Fruit fly (Drosophila melanogaster): ENCODE data around the gene CG6231.

Gene CG6231

dm6 chr3R:19583311-19583710, 49.2 kb downstream of the CG6231 start:
- TF ChIP-seq h (optimal IDR thresholded peaks at IDR 0.05): no peak
- TF ChIP-seq Sin3A (optimal IDR thresholded peaks at IDR 0.05): no peak
- TF ChIP-seq ttk (optimal IDR thresholded peaks at IDR 0.05): no peak
- no peak for TF ChIP-seq psq (optimal IDR thresholded peaks at IDR 0.05)
- no peak for TF ChIP-seq insv (optimal IDR thresholded peaks at IDR 0.05)
- TF ChIP-seq Myc (optimal IDR thresholded peaks at IDR 0.05): no peak

dm6 chr3R:19581829-19582228, 50.7 kb downstream of the CG6231 start:
- no peak for TF ChIP-seq h (optimal IDR thresholded peaks at IDR 0.05)
- TF ChIP-seq psq (optimal IDR thresholded peaks at IDR 0.05): no peak
- no peak for TF ChIP-seq Sin3A (optimal IDR thresholded peaks at IDR 0.05)
- no peak for TF ChIP-seq ttk (optimal IDR thresholded peaks at IDR 0.05)
- no peak for TF ChIP-seq insv (optimal IDR thresholded peaks at IDR 0.05)
- TF ChIP-seq Myc (optimal IDR thresholded peaks at IDR 0.05): no peak

- TF ChIP-seq h (optimal IDR thresholded peaks at IDR 0.05): no peak
- no peak for TF ChIP-seq ttk (optimal IDR thresholded peaks at IDR 0.05)
- no peak for TF ChIP-seq Myc (optimal IDR thresholded peaks at IDR 0.05)
- TF ChIP-seq Sin3A (optimal IDR thresholded peaks at IDR 0.05): no peak
- no peak for TF ChIP-seq insv (optimal IDR thresholded peaks at IDR 0.05)
- no peak for TF ChIP-seq psq (optimal IDR thresholded peaks at IDR 0.05)
These were observed 60.6 kb downstream of the CG6231 start for dm6 chr3R:19571938-19572337.

- TF ChIP-seq Sin3A (optimal IDR thresholded peaks at IDR 0.05) (no peak), h (optimal IDR thresholded peaks at IDR 0.05) (no peak), Myc (optimal IDR thresholded peaks at IDR 0.05) (no peak), psq (optimal IDR thresholded peaks at IDR 0.05) (no peak), insv (optimal IDR thresholded peaks at IDR 0.05) (no peak), ttk (optimal IDR thresholded peaks at IDR 0.05) (no peak)
These were observed 61.3 kb downstream of the CG6231 start for dm6 chr3R:19571195-19571594.

dm6 chr3R:19569654-19570053, 62.9 kb downstream of the CG6231 start:
- TF ChIP-seq Myc (optimal IDR thresholded peaks at IDR 0.05): no peak
- TF ChIP-seq ttk (optimal IDR thresholded peaks at IDR 0.05): no peak

- no peak for TF ChIP-seq Myc (optimal IDR thresholded peaks at IDR 0.05)
- TF ChIP-seq psq (optimal IDR thresholded peaks at IDR 0.05): no peak
- TF ChIP-seq insv (optimal IDR thresholded peaks at IDR 0.05): no peak
- TF ChIP-seq ttk (optimal IDR thresholded peaks at IDR 0.05): no peak
- no peak for TF ChIP-seq Sin3A (optimal IDR thresholded peaks at IDR 0.05)
- no peak for TF ChIP-seq h (optimal IDR thresholded peaks at IDR 0.05)
These were observed 63.4 kb downstream of the CG6231 start for dm6 chr3R:19569139-19569538.

- TF ChIP-seq psq (optimal IDR thresholded peaks at IDR 0.05) (no peak), Myc (optimal IDR thresholded peaks at IDR 0.05) (no peak), h (optimal IDR thresholded peaks at IDR 0.05) (no peak), insv (optimal IDR thresholded peaks at IDR 0.05) (no peak), Sin3A (optimal IDR thresholded peaks at IDR 0.05) (no peak), ttk (optimal IDR thresholded peaks at IDR 0.05) (no peak)
These were observed 63.8 kb downstream of the CG6231 start for dm6 chr3R:19568736-19569135.

All from Kc167 (cell line).